Worm (Caenorhabditis elegans) whole organism, young adult: ENCODE measurements around the gene mff-1.

Source experiments
- lin-35 ChIP-seq, 3 experiments: fragments of 150-350 bp in 2 of 3; sonication (generic microtip) in 1 of 3; optimal IDR thresholded peaks; 2 replicates each; lab custom pipeline; 2014 to 2018; ENCODE audit warnings: missing biosample characterization in 3 of 3, missing genetic modification characterization in 3 of 3, missing genetic modification reagents in 3 of 3
- repo-1 ChIP-seq: sonication (generic microtip); optimal IDR thresholded peaks from 2 replicates; lab custom pipeline; 2017; ENCODE audit warnings: mild to moderate bottlenecking, missing genetic modification characterization, missing compliant biosample characterization
- unc-62 ChIP-seq: fragments of 150-350 bp; optimal IDR thresholded peaks from 2 replicates; lab custom pipeline; 2014; ENCODE audit warnings: missing biosample characterization, missing genetic modification reagents, missing genetic modification characterization

- TF ChIP-seq repo-1 (tag; lab: Kevin White, UChicago) (no peak), unc-62 (no peak), lin-35 (GFP tag; optimal IDR thresholded peaks at IDR 0.05; lab: Kevin White, UChicago) (no peak)
Observed at ce11 chrX:13006328-13006727, 19.3 kb upstream of the mff-1 start.
